Worm (Caenorhabditis elegans): ENCODE data around the gene dyc-1.

DNA sequence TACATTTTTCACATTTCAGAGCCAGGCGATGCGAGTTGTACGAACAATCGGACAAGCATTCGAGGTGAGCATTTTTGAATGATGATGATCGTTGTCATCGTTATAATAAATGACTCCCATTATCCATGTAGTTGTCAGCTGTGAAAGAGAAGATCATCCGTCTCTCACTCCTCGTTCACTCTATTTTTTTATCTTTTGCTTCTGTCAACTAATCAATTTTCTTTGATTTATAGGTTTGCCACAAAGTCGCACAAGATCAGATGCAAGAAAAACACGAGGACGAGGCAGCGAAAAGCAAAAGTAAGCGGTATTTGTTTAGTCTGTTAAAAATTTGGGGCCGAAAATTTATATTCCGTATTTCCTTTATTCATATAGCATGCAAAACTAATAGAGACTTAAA lies 7.2 kb downstream of the dyc-1 start:
- TF ChIP-seq flt-1 (GFP tag; IDR thresholded peaks at IDR 0.05) (no peak), ztf-23 (GFP tag; IDR thresholded peaks at IDR 0.05) (no peak), med-1 (GFP tag; optimal IDR thresholded peaks at IDR 0.05; ENCODE audit: insufficient read depth) (no peak), ref-1 (GFP tag; conservative IDR thresholded peaks at IDR 0.05) (no peak), ztf-29 (GFP tag; IDR thresholded peaks at IDR 0.05) (no peak), T22C8.4 (GFP tag; IDR thresholded peaks at IDR 0.05) (no peak), tab-1 (GFP tag; IDR thresholded peaks at IDR 0.05) (no peak), klf-2 (GFP tag; conservative IDR thresholded peaks at IDR 0.05) (no peak), cog-1 (tag; optimal IDR thresholded peaks at IDR 0.05) (no peak)
